Worm (Caenorhabditis elegans): ENCODE measurements around the gene F59B2.12.
A peak's percentile ranks its signal among the peaks of the same experiment; 100 is the strongest.

- peak; percentile 53; the same call in 1 of the 2 replicates for TF ChIP-seq tbx-37 (GFP tag; conservative IDR thresholded peaks at IDR 0.05)
- no peak for TF ChIP-seq ama-1 (optimal IDR thresholded peaks at IDR 0.05)
- TF ChIP-seq aly-1 (tag; optimal IDR thresholded peaks at IDR 0.05), result no peak
- TF ChIP-seq ceh-13 (GFP tag; optimal IDR thresholded peaks at IDR 0.05), result no peak
- no peak for TF ChIP-seq ets-7 (tag; optimal IDR thresholded peaks at IDR 0.05)
- TF ChIP-seq tra-4 (tag; optimal IDR thresholded peaks at IDR 0.05), result no peak
- TF ChIP-seq sea-1 (GFP tag; conservative IDR thresholded peaks at IDR 0.05), result no peak
- TF ChIP-seq F13C5.2 (tag; optimal IDR thresholded peaks at IDR 0.05), result no peak
- TF ChIP-seq ceh-36 (tag; optimal IDR thresholded peaks at IDR 0.05), result no peak
- TF ChIP-seq scrt-1 (GFP tag; IDR thresholded peaks at IDR 0.05), result no peak
- TF ChIP-seq flt-1 (GFP tag; IDR thresholded peaks at IDR 0.05), result no peak
These were observed 49.8 kb upstream of the F59B2.12 start, which contains the start of the genes bud-13 and rpap-2 for ce11 chrIII:8967639-8968038.
